Worm (Caenorhabditis elegans) whole organism, mixed stage, embryonic: ENCODE data around the gene msp-49.

Experiments used
- snpc-4 ChIP-seq: fragments of 150-350 bp; optimal IDR thresholded peaks from 2 replicates; lab custom pipeline; 2014; ENCODE audit warnings: missing biosample characterization, missing genetic modification characterization
- tbx-8 ChIP-seq: fragments of 200-800 bp; sonication (Bioruptor generic); optimal IDR thresholded peaks from 2 replicates; lab custom pipeline; 2018; ENCODE audit warnings: mild to moderate bottlenecking, missing genetic modification characterization, moderate library complexity, missing compliant biosample characterization

DNA sequence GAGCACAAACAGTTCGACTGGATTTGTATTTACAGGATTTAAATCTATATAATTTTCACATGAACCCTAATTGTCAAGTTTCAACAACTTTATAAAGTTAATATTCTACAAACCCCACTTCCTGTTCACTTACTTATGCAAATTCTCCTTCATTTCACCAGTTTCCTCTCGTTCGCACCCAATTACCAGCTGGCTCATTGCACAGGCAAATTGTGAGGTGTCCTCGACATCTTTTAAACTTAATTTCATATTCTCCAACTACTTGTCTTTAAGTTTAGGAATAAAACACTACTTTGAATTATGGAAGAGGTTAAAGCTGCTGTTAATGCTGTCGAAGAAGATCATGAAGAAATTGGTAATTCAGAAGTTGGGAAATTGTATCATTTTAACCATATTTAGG lies 21.7 kb upstream of the msp-49 start, which contains the start of gene C27D6.1:
- TF ChIP-seq snpc-4 (no peak), tbx-8 (GFP tag; lab: Kevin White, UChicago) (no peak)
